Worm (Caenorhabditis elegans): ENCODE data around the gene srv-12.

srv-12 gene

ce11 chrIV:10003372-10003771, 50.1 kb downstream of the srv-12 start, which contains the start of the genes C47E12.2 and sars-1:
C47E12.2 (minus strand) TSS chrIV:10003502.
sars-1 (plus strand) TSS chrIV:10003726.
- TF ChIP-seq flt-1 (GFP tag; IDR thresholded peaks at IDR 0.05) (no peak), ztf-29 (GFP tag; IDR thresholded peaks at IDR 0.05) (no peak), ref-1 (GFP tag; conservative IDR thresholded peaks at IDR 0.05) (no peak), cog-1 (tag; optimal IDR thresholded peaks at IDR 0.05) (no peak), med-1 (GFP tag; optimal IDR thresholded peaks at IDR 0.05; ENCODE audit: insufficient read depth) (no peak)

ce11 chrIV:10001748-10002147, 51.7 kb downstream of the srv-12 start, which contains the start of gene C47E12.3:
C47E12.3 (minus strand) TSS chrIV:10001848.
- no peak for TF ChIP-seq flt-1 (GFP tag; IDR thresholded peaks at IDR 0.05)
- no peak for TF ChIP-seq klf-2 (GFP tag; conservative IDR thresholded peaks at IDR 0.05)
- TF ChIP-seq ztf-23 (GFP tag; IDR thresholded peaks at IDR 0.05) = no peak
- no peak for TF ChIP-seq cog-1 (tag; optimal IDR thresholded peaks at IDR 0.05)
- TF ChIP-seq ztf-29 (GFP tag; IDR thresholded peaks at IDR 0.05) = no peak
- TF ChIP-seq T22C8.4 (GFP tag; IDR thresholded peaks at IDR 0.05) = no peak
- no peak for TF ChIP-seq med-1 (GFP tag; optimal IDR thresholded peaks at IDR 0.05; ENCODE audit: insufficient read depth)
- no peak for TF ChIP-seq ref-1 (GFP tag; conservative IDR thresholded peaks at IDR 0.05)
- TF ChIP-seq tab-1 (GFP tag; IDR thresholded peaks at IDR 0.05) = no peak

All from whole organism, midembryonic.